Fruit fly (Drosophila melanogaster) whole organism, embryonic: ENCODE data around the gene CrebB.
A peak's percentile ranks its signal among the peaks of the same experiment; 100 is the strongest.

ENCODE experiments used
- Asciz ChIP-seq: fragments of 200-800 bp; sonication (Bioruptor generic); optimal IDR thresholded peaks from 2 replicates; lab custom pipeline; 2017; ENCODE audit warnings: missing biosample characterization, mild to moderate bottlenecking, missing genetic modification characterization, missing genetic modification reagents
- BEAF-32 ChIP-seq: fragments of 200-800 bp; sonication (Bioruptor generic); optimal IDR thresholded peaks from 3 replicates; lab custom pipeline; 2017; ENCODE audit warnings: missing biosample characterization, missing genetic modification characterization, mild to moderate bottlenecking, moderate library complexity, missing genetic modification reagents
- CG11560 ChIP-seq: fragments of 200-800 bp; sonication (Bioruptor generic); IDR thresholded peaks from 3 replicates; pipeline ENCODE4 v1.3.6; 2022; ENCODE audit warnings: missing biosample characterization, missing genetic modification characterization
- CG12659 ChIP-seq: fragments of 200-800 bp; sonication (Bioruptor generic); optimal IDR thresholded peaks from 3 replicates; lab custom pipeline; 2017; ENCODE audit warnings: mild to moderate bottlenecking, missing biosample characterization, missing genetic modification reagents, missing genetic modification characterization
- CG14710 ChIP-seq: fragments of 200-800 bp; sonication (Bioruptor generic); optimal IDR thresholded peaks from 3 replicates; lab custom pipeline; 2019; ENCODE audit warnings: missing biosample characterization, mild to moderate bottlenecking, missing genetic modification characterization, moderate library complexity
- CG15601 ChIP-seq: fragments of 200-800 bp; sonication (Bioruptor generic); optimal IDR thresholded peaks from 3 replicates; lab custom pipeline; 2019; ENCODE audit warnings: missing biosample characterization, mild to moderate bottlenecking, missing genetic modification characterization, moderate library complexity
- CG17186 ChIP-seq: fragments of 200-800 bp; sonication (Bioruptor generic); optimal IDR thresholded peaks from 3 replicates; lab custom pipeline; 2017; ENCODE audit warnings: missing biosample characterization, missing genetic modification reagents, missing genetic modification characterization
- CG17361 ChIP-seq: fragments of 200-800 bp; sonication (Bioruptor generic); IDR thresholded peaks from 3 replicates; pipeline ENCODE4 v1.3.6; 2022; ENCODE audit warnings: missing biosample characterization, missing genetic modification characterization
- CG17912 ChIP-seq: fragments of 200-800 bp; sonication (Bioruptor generic); optimal IDR thresholded peaks from 2 replicates; lab custom pipeline; 2018; ENCODE audit warnings: missing biosample characterization, mild to moderate bottlenecking, missing genetic modification characterization
- CG2199 ChIP-seq: fragments of 200-800 bp; sonication (Bioruptor generic); IDR thresholded peaks from 3 replicates; pipeline ENCODE4 v1.3.6; 2022; ENCODE audit warnings: missing biosample characterization, missing genetic modification characterization
- CG30020 ChIP-seq: fragments of 200-800 bp; optimal IDR thresholded peaks from 2 replicates; lab custom pipeline; 2019; ENCODE audit warnings: missing biosample characterization, mild to moderate bottlenecking, missing genetic modification characterization, moderate library complexity
- CG34376 ChIP-seq: fragments of 200-800 bp; sonication (Bioruptor generic); optimal IDR thresholded peaks from 2 replicates; lab custom pipeline; 2018; ENCODE audit warnings: missing biosample characterization, mild to moderate bottlenecking, missing genetic modification characterization
- CG4617 ChIP-seq: fragments of 200-800 bp; sonication (Bioruptor generic); optimal IDR thresholded peaks from 3 replicates; lab custom pipeline; 2016; ENCODE audit warnings: missing biosample characterization, missing genetic modification characterization, borderline replicate concordance
- CG7556 ChIP-seq: fragments of 200-800 bp; sonication (Bioruptor generic); optimal IDR thresholded peaks from 2 replicates; lab custom pipeline; 2017; ENCODE audit warnings: missing biosample characterization, mild to moderate bottlenecking, missing genetic modification characterization
- CG8290 ChIP-seq, 3 experiments: fragments of 200-800 bp; sonication (Bioruptor generic); optimal IDR thresholded peaks; 2 replicates each; lab custom pipeline; 2016 to 2019; ENCODE audit warnings: missing biosample characterization in 3 of 3, missing genetic modification characterization in 3 of 3, mild to moderate bottlenecking in 2 of 3, moderate library complexity in 1 of 3
- CG8478 ChIP-seq: fragments of >200 bp; optimal IDR thresholded peaks from 2 replicates; lab custom pipeline; 2018
- CG9797 ChIP-seq: fragments of 200-800 bp; sonication (Bioruptor generic); optimal IDR thresholded peaks from 3 replicates; lab custom pipeline; 2018; ENCODE audit warnings: missing biosample characterization, mild to moderate bottlenecking, missing genetic modification characterization
- CkIIα-i1 ChIP-seq: fragments of 200-800 bp; sonication (Bioruptor generic); IDR thresholded peaks from 2 replicates; pipeline ENCODE4 v1.3.6; 2022; ENCODE audit warnings: missing biosample characterization, missing genetic modification characterization
- CoRest ChIP-seq: fragments of 200-800 bp; sonication (Bioruptor generic); optimal IDR thresholded peaks from 3 replicates; lab custom pipeline; 2018; ENCODE audit warnings: missing biosample characterization, mild to moderate bottlenecking, missing genetic modification characterization, moderate library complexity
- Dp ChIP-seq: fragments of 200-800 bp; sonication (Bioruptor generic); optimal IDR thresholded peaks from 2 replicates; lab custom pipeline; 2018; ENCODE audit warnings: missing biosample characterization, mild to moderate bottlenecking, missing genetic modification characterization, moderate library complexity
- Gug ChIP-seq: fragments of 200-800 bp; sonication (Bioruptor generic); IDR thresholded peaks from 4 replicates; pipeline ENCODE4 v1.3.6; 2022; ENCODE audit warnings: missing biosample characterization, missing genetic modification characterization
- HLHmδ ChIP-seq: fragments of 200-800 bp; sonication (Bioruptor generic); optimal IDR thresholded peaks from 2 replicates; lab custom pipeline; 2018; ENCODE audit warnings: missing biosample characterization, mild to moderate bottlenecking, missing genetic modification characterization, moderate library complexity
- Lim3 ChIP-seq: fragments of 200-800 bp; sonication (Bioruptor generic); IDR thresholded peaks from 2 replicates; pipeline ENCODE4 v1.3.6; 2022; ENCODE audit warnings: missing biosample characterization, missing genetic modification characterization
- Med ChIP-seq: fragments of 200-800 bp; sonication (Bioruptor generic); peaks from one replicate; lab custom pipeline; 2016; ENCODE audit warnings: missing biosample characterization, missing genetic modification characterization, mild to moderate bottlenecking, inconsistent platforms, moderate library complexity
- Pdp1 ChIP-seq, 2 experiments: fragments of 200-800 bp; sonication (Bioruptor generic); optimal IDR thresholded peaks; 3 replicates each; lab custom pipeline; 2016; ENCODE audit warnings: missing biosample characterization in 2 of 2, missing genetic modification characterization in 2 of 2, mild to moderate bottlenecking in 1 of 2, moderate library complexity in 1 of 2
- Rx ChIP-seq: fragments of 200-800 bp; sonication (Bioruptor generic); IDR thresholded peaks from 2 replicates; pipeline ENCODE4 v1.3.6; 2022; ENCODE audit warnings: missing biosample characterization, missing genetic modification characterization
- Sin3A ChIP-seq: fragments of >200 bp; optimal IDR thresholded peaks from 2 replicates; lab custom pipeline; 2018
- Sry-β ChIP-seq: fragments of 200-800 bp; sonication (Bioruptor generic); optimal IDR thresholded peaks from 2 replicates; lab custom pipeline; 2018; ENCODE audit warnings: missing biosample characterization, mild to moderate bottlenecking, missing genetic modification characterization, moderate library complexity
- Trl ChIP-seq, 3 experiments: fragments of >200 bp in 2 of 3; fragments of 200-800 bp in 1 of 3; sonication (Bioruptor generic) in 1 of 3; optimal IDR thresholded peaks; 2 replicates in 1 of 3; 3 replicates in 2 of 3; lab custom pipeline; 2016 to 2017; ENCODE audit warnings: missing biosample characterization in 1 of 3, missing genetic modification characterization in 1 of 3
- YL-1 ChIP-seq: fragments of 200-800 bp; sonication (Bioruptor generic); optimal IDR thresholded peaks from 3 replicates; lab custom pipeline; 2017; ENCODE audit warnings: missing biosample characterization, mild to moderate bottlenecking, missing genetic modification characterization
- bab2 ChIP-seq: fragments of 200-800 bp; sonication (Bioruptor generic); optimal IDR thresholded peaks from 2 replicates; lab custom pipeline; 2016; ENCODE audit warnings: missing biosample characterization, missing genetic modification characterization
- crol ChIP-seq: fragments of 200-800 bp; sonication (Bioruptor generic); IDR thresholded peaks from 2 replicates; pipeline ENCODE4 v1.3.6; 2022; ENCODE audit warnings: missing biosample characterization, missing genetic modification characterization
- dmrt11E ChIP-seq: fragments of 200-800 bp; sonication (Bioruptor generic); optimal IDR thresholded peaks from 3 replicates; lab custom pipeline; 2018; ENCODE audit warnings: missing biosample characterization, mild to moderate bottlenecking, missing genetic modification characterization, moderate library complexity
- gfzf ChIP-seq: fragments of 200-800 bp; sonication (Bioruptor generic); optimal IDR thresholded peaks from 2 replicates; lab custom pipeline; 2016; ENCODE audit warnings: missing biosample characterization, mild to moderate bottlenecking, missing genetic modification characterization, moderate library complexity
- insv ChIP-seq, 2 experiments: fragments of 200-800 bp; sonication (Bioruptor generic); optimal IDR thresholded peaks; 3 replicates each; lab custom pipeline; 2016 to 2018; ENCODE audit warnings: missing biosample characterization in 2 of 2, missing genetic modification characterization in 2 of 2
- jumu ChIP-seq: fragments of 200-800 bp; sonication (Bioruptor generic); optimal IDR thresholded peaks from 3 replicates; lab custom pipeline; 2016; ENCODE audit warnings: missing biosample characterization, missing genetic modification characterization
- klu ChIP-seq: fragments of 200-800 bp; sonication (Bioruptor generic); IDR thresholded peaks from 2 replicates; pipeline ENCODE4 v1.3.6; 2022; ENCODE audit warnings: missing biosample characterization, missing genetic modification characterization
- mirr ChIP-seq: fragments of 200-800 bp; sonication (Bioruptor generic); optimal IDR thresholded peaks from 3 replicates; lab custom pipeline; 2018; ENCODE audit warnings: missing biosample characterization, mild to moderate bottlenecking, missing genetic modification characterization
- nmo ChIP-seq: fragments of 200-800 bp; sonication (Bioruptor generic); optimal IDR thresholded peaks from 2 replicates; lab custom pipeline; 2018; ENCODE audit warnings: missing biosample characterization, mild to moderate bottlenecking, missing genetic modification characterization, moderate library complexity
- org-1 ChIP-seq: fragments of 200-800 bp; sonication (Bioruptor generic); optimal IDR thresholded peaks from 2 replicates; lab custom pipeline; 2017; ENCODE audit warnings: missing biosample characterization, missing genetic modification characterization
- phol ChIP-seq: fragments of 200-800 bp; sonication (Bioruptor generic); optimal IDR thresholded peaks from 3 replicates; lab custom pipeline; 2018; ENCODE audit warnings: missing biosample characterization, mild to moderate bottlenecking, missing genetic modification characterization, moderate library complexity
- pzg ChIP-seq: fragments of 200-800 bp; sonication (Bioruptor generic); optimal IDR thresholded peaks from 3 replicates; lab custom pipeline; 2018; ENCODE audit warnings: missing biosample characterization, mild to moderate bottlenecking, missing genetic modification characterization, moderate library complexity
- row ChIP-seq: fragments of 200-800 bp; sonication (Bioruptor generic); IDR thresholded peaks from 3 replicates; pipeline ENCODE4 v1.3.6; 2022; ENCODE audit warnings: missing biosample characterization, missing genetic modification characterization
- scrt ChIP-seq: fragments of 200-800 bp; sonication (Bioruptor generic); optimal IDR thresholded peaks from 2 replicates; lab custom pipeline; 2018; ENCODE audit warnings: missing biosample characterization, mild to moderate bottlenecking, missing genetic modification characterization, moderate library complexity
- sd ChIP-seq: fragments of 200-800 bp; sonication (Bioruptor generic); optimal IDR thresholded peaks from 3 replicates; lab custom pipeline; 2018; ENCODE audit warnings: missing biosample characterization, mild to moderate bottlenecking, missing genetic modification characterization, moderate library complexity
- sens ChIP-seq: fragments of 200-800 bp; sonication (Bioruptor generic); peaks from one replicate; lab custom pipeline; 2016; ENCODE audit warnings: missing biosample characterization, missing genetic modification characterization
- slou ChIP-seq: fragments of 200-800 bp; sonication (Bioruptor generic); optimal IDR thresholded peaks from 3 replicates; lab custom pipeline; 2016; ENCODE audit warnings: missing biosample characterization, missing genetic modification characterization
- trem ChIP-seq: fragments of 200-800 bp; optimal IDR thresholded peaks from 3 replicates; lab custom pipeline; 2019; ENCODE audit warnings: missing biosample characterization, mild to moderate bottlenecking, missing genetic modification characterization, moderate library complexity
- zf30C ChIP-seq: fragments of 200-800 bp; sonication (Bioruptor generic); optimal IDR thresholded peaks from 3 replicates; lab custom pipeline; 2018; ENCODE audit warnings: missing biosample characterization, mild to moderate bottlenecking, missing genetic modification characterization

Gene CrebB

DNA sequence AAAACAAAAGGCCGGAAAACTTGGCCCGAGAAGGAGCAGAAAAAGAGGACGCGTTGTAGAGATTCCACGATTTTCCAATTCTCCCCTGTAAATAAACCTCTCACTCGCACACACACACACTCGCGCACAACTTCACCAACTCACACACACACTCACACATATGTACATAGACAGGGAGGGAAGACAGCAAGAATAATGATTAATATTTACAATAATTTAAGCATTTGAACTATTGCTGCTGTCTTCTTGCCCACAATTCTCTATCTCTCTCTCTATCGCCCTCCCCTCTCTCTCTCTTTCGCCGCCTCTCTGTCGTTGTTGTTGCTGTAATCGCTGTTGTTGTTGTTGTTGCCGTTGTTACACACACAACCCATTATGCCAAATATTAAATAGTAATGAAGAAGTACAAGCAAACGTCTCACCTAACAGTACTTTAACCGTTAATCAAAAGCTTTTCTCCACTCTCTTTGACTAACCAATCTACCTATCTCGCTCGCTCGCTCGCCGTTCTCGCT is 8.3 kb downstream of the CrebB start (continued):
- TF ChIP-seq Pdp1 (GFP tag; optimal IDR thresholded peaks at IDR 0.05; lab: Kevin White, UChicago) = peak in 1 of 2 experiments; percentile 26
- no peak for TF ChIP-seq scrt (GFP tag; lab: Kevin White, UChicago)
- TF ChIP-seq CG15601 = no peak
- peak in 1 of 2 experiments; percentile 56 for TF ChIP-seq Trl (optimal IDR thresholded peaks at IDR 0.05; lab: Kevin White, UChicago)
- TF ChIP-seq Trl (GFP tag; optimal IDR thresholded peaks at IDR 0.05; lab: Kevin White, UChicago) = no peak
- peak; percentile 73 for TF ChIP-seq crol
- peak; percentile 48 for TF ChIP-seq Med (GFP tag; lab: Kevin White, UChicago)
- no peak for TF ChIP-seq CG7556
- no peak for TF ChIP-seq zf30C (GFP tag; lab: Kevin White, UChicago)
- TF ChIP-seq CG8478 (lab: Kevin White, UChicago) = peak; percentile 78
- TF ChIP-seq mirr (GFP tag; lab: Kevin White, UChicago) = peak; percentile 36
- TF ChIP-seq org-1 = no peak
- TF ChIP-seq, all 482 proteins: peak for 17

DNA sequence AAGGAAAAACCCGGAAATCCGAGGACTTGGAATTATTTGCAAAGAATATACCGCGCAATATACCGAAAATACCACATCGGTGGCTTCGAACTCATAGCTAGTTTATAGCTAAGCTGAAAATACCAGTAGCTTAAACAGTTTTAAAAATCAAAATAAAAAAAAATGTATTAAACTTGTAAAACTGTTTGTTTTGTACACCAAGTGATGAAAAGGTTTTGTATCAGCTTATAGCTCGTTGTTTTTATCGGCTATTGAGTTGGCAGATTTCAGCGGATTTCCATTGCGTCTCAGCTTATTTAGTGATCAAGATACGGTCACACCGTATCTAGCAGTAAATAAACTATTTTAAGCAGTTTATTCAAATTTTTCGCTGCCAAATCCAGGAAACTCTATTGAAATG is 13.6 kb downstream of the CrebB start, which contains the start of the genes por and CG6179:
Gene por (minus strand): TSS at position 64 of the 400 bp plus-strand sequence.
Gene CG6179 (plus strand): TSS at position 292 of the 400 bp plus-strand sequence.
- TF ChIP-seq nmo (GFP tag; lab: Kevin White, UChicago) (peak; percentile 28), Gug (no peak), sens (GFP tag; lab: Kevin White, UChicago) (peak; percentile 50), Sin3A (lab: Kevin White, UChicago) (peak; percentile 48), phol (tag; lab: Kevin White, UChicago) (peak; percentile 11), CG2199 (GFP tag; lab: Robert Waterston, UW) (no peak), CG17361 (GFP tag; lab: Robert Waterston, UW) (no peak), Asciz (GFP tag; lab: Kevin White, UChicago) (no peak), insv (GFP tag; optimal IDR thresholded peaks at IDR 0.05; lab: Kevin White, UChicago) (no peak), bab2 (GFP tag; lab: Kevin White, UChicago) (no peak), row (GFP tag; lab: Robert Waterston, UW) (peak; percentile 64), sd (tag; lab: Kevin White, UChicago) (no peak), jumu (GFP tag; lab: Kevin White, UChicago) (no peak), CG17912 (GFP tag; lab: Kevin White, UChicago) (no peak), CG30020 (tag; lab: Kevin White, UChicago) (peak; percentile 7), slou (GFP tag; lab: Kevin White, UChicago) (no peak), Lim3 (no peak), Sry-β (GFP tag; lab: Kevin White, UChicago) (peak; percentile 79), CG8290 (GFP tag; optimal IDR thresholded peaks at IDR 0.05; lab: Kevin White, UChicago) (no peak), CG8290 (tag; optimal IDR thresholded peaks at IDR 0.05; lab: Kevin White, UChicago) (no peak), dmrt11E (no peak), CG4617 (GFP tag; lab: Kevin White, UChicago) (peak; percentile 22), gfzf (GFP tag; lab: Kevin White, UChicago) (peak; percentile 70), pzg (GFP tag; lab: Kevin White, UChicago) (peak; percentile 27), CG12659 (peak; percentile 20), CG14710 (tag; lab: Kevin White, UChicago) (peak; percentile 33), BEAF-32 (GFP tag; lab: Kevin White, UChicago) (peak; percentile 29), Rx (no peak), klu (GFP tag; lab: Robert Waterston, UW) (no peak), Dp (GFP tag; lab: Kevin White, UChicago) (peak; percentile 35), CG34376 (GFP tag; lab: Kevin White, UChicago) (no peak), CG11560 (no peak), CkIIα-i1 (GFP tag; lab: Robert Waterston, UW) (no peak), HLHmδ (no peak), YL-1 (peak; percentile 45), Med (GFP tag; lab: Kevin White, UChicago) (peak; percentile 26), CG9797 (GFP tag; lab: Kevin White, UChicago) (peak; percentile 52), trem (tag; lab: Kevin White, UChicago) (peak; percentile 31), CoRest (tag; lab: Kevin White, UChicago) (peak; percentile 24), CG17186 (GFP tag; lab: Kevin White, UChicago) (peak; percentile 43)
